Worm (Caenorhabditis elegans) whole organism, early embryonic: ENCODE measurements around the gene ZK354.6.
"Not testable (repeated sequence)": the region's sequence is repeated elsewhere in the genome, so short reads cannot be mapped to it uniquely, and the experiment has no call there.

Experiments
- B0310.2 ChIP-seq: sonication (generic microtip); optimal IDR thresholded peaks from 2 replicates; lab custom pipeline; 2016; ENCODE audit warnings: mild to moderate bottlenecking, missing genetic modification characterization, missing compliant biosample characterization
- F13C5.2 ChIP-seq: sonication (generic microtip); optimal IDR thresholded peaks from 2 replicates; lab custom pipeline; 2017; ENCODE audit warnings: mild to moderate bottlenecking, missing genetic modification characterization, inconsistent platforms, missing compliant biosample characterization
- aly-1 ChIP-seq: sonication (generic microtip); optimal IDR thresholded peaks from 2 replicates; lab custom pipeline; 2016; ENCODE audit warnings: missing genetic modification characterization, missing compliant biosample characterization
- ama-1 ChIP-seq: fragments of 150-350 bp; optimal IDR thresholded peaks from 2 replicates; lab custom pipeline; 2014
- ceh-13 ChIP-seq: fragments of 200-800 bp; sonication (Bioruptor generic); optimal IDR thresholded peaks from 2 replicates; lab custom pipeline; 2018; ENCODE audit warnings: mild to moderate bottlenecking, missing genetic modification characterization, missing compliant biosample characterization
- ceh-36 ChIP-seq: sonication (generic microtip); optimal IDR thresholded peaks from 2 replicates; lab custom pipeline; 2016; ENCODE audit warnings: missing genetic modification characterization, inconsistent platforms, missing compliant biosample characterization
- ets-7 ChIP-seq: sonication (generic microtip); optimal IDR thresholded peaks from 2 replicates; lab custom pipeline; 2016; ENCODE audit warnings: missing genotype, missing genetic modification characterization, missing compliant biosample characterization
- flt-1 ChIP-seq: fragments of 200-800 bp; sonication (Bioruptor generic); IDR thresholded peaks from 2 replicates; pipeline ENCODE4 v1.3.6; 2022; ENCODE audit warnings: missing genetic modification characterization, missing compliant biosample characterization
- hmbx-1 ChIP-seq: sonication (generic microtip); optimal IDR thresholded peaks from 2 replicates; lab custom pipeline; 2016; ENCODE audit warnings: mild to moderate bottlenecking, missing genetic modification characterization, missing compliant biosample characterization
- hmg-4 ChIP-seq: fragments of 200-800 bp; sonication (Bioruptor generic); optimal IDR thresholded peaks from 2 replicates; lab custom pipeline; 2018; ENCODE audit warnings: mild to moderate bottlenecking, missing genetic modification characterization, missing compliant biosample characterization
- hnd-1 ChIP-seq: sonication (generic microtip); optimal IDR thresholded peaks from 2 replicates; lab custom pipeline; 2016; ENCODE audit warnings: missing genetic modification characterization, missing compliant biosample characterization
- pes-1 ChIP-seq: fragments of 200-800 bp; sonication (Bioruptor generic); IDR thresholded peaks from 2 replicates; pipeline ENCODE4 v1.3.6; 2022; ENCODE audit warnings: missing genetic modification reagents, missing genetic modification characterization, missing compliant biosample characterization
- scrt-1 ChIP-seq: fragments of 200-800 bp; sonication (Bioruptor generic); IDR thresholded peaks from 2 replicates; pipeline ENCODE4 v1.3.6; 2022; ENCODE audit warnings: missing genetic modification characterization, missing compliant biosample characterization
- sea-1 ChIP-seq: fragments of 200-800 bp; sonication (Bioruptor generic); conservative IDR thresholded peaks from 2 replicates; pipeline ENCODE4 v1.3.6; 2022; ENCODE audit warnings: missing genetic modification characterization, missing compliant biosample characterization
- tbx-11 ChIP-seq: fragments of 200-800 bp; sonication (Bioruptor generic); IDR thresholded peaks from 2 replicates; pipeline ENCODE4 v1.3.6; 2022; ENCODE audit warnings: missing genetic modification characterization, missing compliant biosample characterization
- tbx-37 ChIP-seq: fragments of 200-800 bp; sonication (Bioruptor generic); conservative IDR thresholded peaks from 2 replicates; pipeline ENCODE4 v1.3.6; 2022; ENCODE audit warnings: missing genetic modification reagents, missing genetic modification characterization, missing compliant biosample characterization
- tra-4 ChIP-seq: sonication (generic microtip); optimal IDR thresholded peaks from 2 replicates; lab custom pipeline; 2017; ENCODE audit warnings: missing genetic modification characterization, missing compliant biosample characterization

The ZK354.6 gene

DNA sequence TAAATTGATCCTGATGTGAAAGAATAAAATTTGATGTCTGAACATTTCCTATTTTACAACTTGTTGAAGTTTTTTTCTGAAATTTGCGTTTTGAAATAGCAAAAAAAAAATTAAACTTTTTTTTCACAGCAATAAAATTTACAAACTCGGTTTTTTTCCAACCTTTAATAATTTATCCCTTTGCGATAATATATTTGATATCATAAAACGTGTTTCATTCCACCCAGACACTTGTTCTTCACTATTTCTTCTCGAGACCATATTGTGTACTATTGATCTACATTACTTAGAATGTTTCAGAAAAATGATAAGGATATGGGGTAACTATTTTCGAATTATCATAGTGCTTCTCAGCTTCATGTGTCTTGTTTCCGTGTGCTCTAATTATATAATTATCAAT, 28.8 kb upstream of the ZK354.6 start, which contains the start of gene Y4C6B.4:
Gene Y4C6B.4 (plus strand): TSS at position 301 of the 400 bp plus-strand sequence.
- TF ChIP-seq hmbx-1: no peak
- TF ChIP-seq tbx-11 (GFP tag; lab: Robert Waterston, UW): no peak
- no peak for TF ChIP-seq ets-7 (tag; lab: Kevin White, UChicago)
- no peak for TF ChIP-seq ceh-36 (tag; lab: Kevin White, UChicago)
- TF ChIP-seq hnd-1 (tag; lab: Kevin White, UChicago): no peak
- no peak for TF ChIP-seq hmg-4
- TF ChIP-seq ceh-13 (GFP tag; lab: Kevin White, UChicago): no peak
- no peak for TF ChIP-seq aly-1 (tag; lab: Kevin White, UChicago)
- no peak for TF ChIP-seq tra-4 (tag; lab: Kevin White, UChicago)
- TF ChIP-seq tbx-37 (GFP tag; lab: Robert Waterston, UW): no peak
- TF ChIP-seq flt-1 (GFP tag; lab: Robert Waterston, UW): no peak
- no peak for TF ChIP-seq ama-1 (lab: Kevin White, UChicago)
- no peak for TF ChIP-seq scrt-1 (GFP tag; lab: Robert Waterston, UW)
- no peak for TF ChIP-seq F13C5.2 (tag; lab: Kevin White, UChicago)
- no peak for TF ChIP-seq pes-1 (GFP tag; lab: Robert Waterston, UW)
- TF ChIP-seq sea-1 (GFP tag; lab: Robert Waterston, UW): no peak

ce11 chrIV:5318835-5319303, 21.5 kb upstream of the ZK354.6 start, which contains the start of gene slc-46A:
Gene slc-46A, plus strand, starts transcription at chrIV:5319253.
- TF ChIP-seq hnd-1 (tag; lab: Kevin White, UChicago): no peak
- no peak for TF ChIP-seq flt-1 (GFP tag; lab: Robert Waterston, UW)
- TF ChIP-seq tbx-37 (GFP tag; lab: Robert Waterston, UW): no peak
- TF ChIP-seq pes-1 (GFP tag; lab: Robert Waterston, UW): no peak
- no peak for TF ChIP-seq ama-1 (lab: Kevin White, UChicago)
- no peak for TF ChIP-seq hmg-4
- TF ChIP-seq hmbx-1: no peak

DNA sequence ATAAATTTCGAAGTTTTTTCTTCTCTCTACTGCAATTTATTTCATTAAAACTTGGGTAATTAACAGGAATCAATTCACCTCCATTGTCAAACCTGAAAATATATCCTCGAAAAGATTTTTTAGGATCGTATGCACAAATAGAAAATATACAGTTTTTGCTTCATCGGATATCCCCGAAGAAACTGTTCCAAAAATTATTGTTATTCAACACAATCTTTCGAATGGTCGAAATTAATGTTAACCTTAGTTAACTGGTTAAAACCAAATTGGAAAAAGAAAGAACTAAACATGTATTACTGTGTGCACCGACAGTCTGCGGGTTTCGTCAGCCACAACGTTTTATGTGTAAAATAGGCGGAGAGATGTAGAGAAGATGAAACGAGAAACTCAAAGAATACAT, 19.8 kb upstream of the ZK354.6 start:
- TF ChIP-seq flt-1 (GFP tag; lab: Robert Waterston, UW) (no peak), tbx-11 (GFP tag; lab: Robert Waterston, UW) (no peak), ama-1 (lab: Kevin White, UChicago) (no peak), pes-1 (GFP tag; lab: Robert Waterston, UW) (no peak), scrt-1 (GFP tag; lab: Robert Waterston, UW) (no peak), tbx-37 (GFP tag; lab: Robert Waterston, UW) (no peak), sea-1 (GFP tag; lab: Robert Waterston, UW) (no peak), tra-4 (tag; lab: Kevin White, UChicago) (no peak), hmbx-1 (no peak), F13C5.2 (tag; lab: Kevin White, UChicago) (no peak), ceh-13 (GFP tag; lab: Kevin White, UChicago) (no peak), hnd-1 (tag; lab: Kevin White, UChicago) (no peak)

DNA sequence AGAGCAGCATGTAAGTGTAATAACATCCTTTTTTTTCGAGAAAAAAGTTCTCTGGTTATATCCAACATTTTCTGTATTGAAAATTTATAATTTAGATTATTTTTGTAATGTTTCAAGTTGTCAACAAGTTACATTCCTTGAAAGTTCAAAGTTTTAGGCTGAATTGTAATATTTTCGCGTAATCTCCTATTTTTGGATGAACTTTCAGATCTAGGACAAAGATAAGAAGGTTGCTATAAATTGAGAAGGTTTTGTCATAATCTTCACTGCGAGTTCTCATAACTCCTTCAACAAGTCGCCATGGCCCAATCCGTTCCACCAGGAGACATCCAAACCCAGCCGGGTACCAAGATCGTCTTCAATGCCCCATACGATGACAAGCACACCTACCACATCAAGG, 18.9 kb upstream of the ZK354.6 start, which contains the start of gene msp-65:
Gene msp-65 (plus strand): TSS at position 301 of the 400 bp plus-strand sequence.
- not testable (repeated sequence) for TF ChIP-seq hmg-4; tbx-37 (GFP tag; lab: Robert Waterston, UW); ets-7 (tag; lab: Kevin White, UChicago)

DNA sequence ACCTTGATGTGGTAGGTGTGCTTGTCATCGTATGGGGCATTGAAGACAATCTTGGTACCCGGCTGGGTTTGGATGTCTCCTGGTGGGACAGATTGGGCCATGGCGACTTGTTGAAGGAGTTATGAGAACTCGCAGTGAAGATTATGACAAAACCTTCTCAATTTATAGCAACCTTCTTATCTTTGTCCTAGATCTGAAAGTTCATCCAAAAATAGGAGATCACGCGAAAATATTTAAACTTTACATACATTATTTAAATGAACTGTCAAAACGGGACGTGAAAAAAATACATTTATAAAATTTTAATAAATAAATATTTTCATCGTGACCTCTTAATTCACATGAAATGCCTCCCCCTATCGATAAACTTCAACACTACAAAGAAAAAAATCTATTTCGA, 15.7 kb upstream of the ZK354.6 start, which contains the start of the genes msp-59 and ZK354.2:
Gene msp-59 (minus strand): TSS at position 101 of the 400 bp plus-strand sequence.
Gene ZK354.2 (plus strand): TSS at position 395 of the 400 bp plus-strand sequence.
- TF ChIP-seq flt-1 (GFP tag; lab: Robert Waterston, UW); F13C5.2 (tag; lab: Kevin White, UChicago); ceh-36 (tag; lab: Kevin White, UChicago): not testable (repeated sequence)

DNA sequence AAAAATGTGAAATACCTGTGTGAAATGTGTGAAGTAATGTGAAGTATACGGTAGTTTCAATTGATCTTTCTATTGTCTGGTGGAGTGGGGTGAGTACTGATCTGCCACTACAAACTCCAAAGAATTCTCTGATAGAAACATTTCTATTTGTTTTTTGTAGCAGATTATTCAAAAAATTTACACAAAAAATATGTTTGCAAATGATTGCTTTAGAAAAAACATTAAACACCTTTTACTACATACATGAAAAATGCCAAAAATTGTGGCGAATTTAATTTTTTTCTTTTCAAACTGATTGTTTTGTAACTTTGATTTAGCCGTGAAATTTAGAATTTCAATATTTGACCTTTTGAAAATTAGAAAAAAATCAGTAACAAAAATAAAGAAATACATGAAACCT, 12.4 kb upstream of the ZK354.6 start, which contains the start of gene ZK354.3:
Gene ZK354.3 (plus strand): TSS at position 301 of the 400 bp plus-strand sequence.
- TF ChIP-seq B0310.2: no peak
- no peak for TF ChIP-seq scrt-1 (GFP tag; lab: Robert Waterston, UW)
- TF ChIP-seq F13C5.2 (tag; lab: Kevin White, UChicago): no peak
- no peak for TF ChIP-seq ets-7 (tag; lab: Kevin White, UChicago)
- no peak for TF ChIP-seq pes-1 (GFP tag; lab: Robert Waterston, UW)
- TF ChIP-seq ceh-36 (tag; lab: Kevin White, UChicago): no peak
- no peak for TF ChIP-seq ceh-13 (GFP tag; lab: Kevin White, UChicago)
- no peak for TF ChIP-seq hmbx-1
- no peak for TF ChIP-seq sea-1 (GFP tag; lab: Robert Waterston, UW)
- no peak for TF ChIP-seq ama-1 (lab: Kevin White, UChicago)
- no peak for TF ChIP-seq aly-1 (tag; lab: Kevin White, UChicago)
- TF ChIP-seq tra-4 (tag; lab: Kevin White, UChicago): no peak
- TF ChIP-seq hnd-1 (tag; lab: Kevin White, UChicago): no peak
- no peak for TF ChIP-seq flt-1 (GFP tag; lab: Robert Waterston, UW)
- TF ChIP-seq tbx-11 (GFP tag; lab: Robert Waterston, UW): no peak

DNA sequence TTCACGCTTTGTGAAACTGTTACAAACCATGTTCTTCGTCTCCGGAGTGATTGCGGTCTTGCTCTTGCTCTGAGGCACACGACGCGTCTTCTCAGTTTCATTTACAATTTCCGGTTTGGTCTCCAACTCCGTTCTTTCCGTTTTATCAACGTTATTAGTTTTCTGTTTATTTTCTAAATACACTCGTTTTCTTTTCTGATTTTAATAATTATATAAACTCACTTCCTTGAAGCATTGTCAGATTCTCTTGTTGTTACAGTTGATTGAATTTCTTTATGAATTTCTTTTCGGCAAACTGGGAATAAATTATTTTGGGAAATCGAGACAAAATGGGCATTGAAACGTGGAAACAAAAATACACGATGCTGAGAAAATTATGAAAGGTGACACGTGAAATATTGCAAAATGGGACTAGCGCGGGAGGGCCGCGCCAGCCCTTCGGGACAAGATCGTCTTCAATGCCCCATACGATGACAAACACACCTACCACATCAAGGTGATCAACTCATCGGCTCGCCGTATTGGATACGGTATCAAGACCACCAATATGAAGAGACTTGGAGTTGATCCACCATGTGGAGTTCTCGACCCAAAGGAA, 10.8 kb upstream of the ZK354.6 start, which contains the start of the genes ZK354.9 and msp-58:
Gene ZK354.9 (minus strand): TSS at position 101 of the 598 bp plus-strand sequence.
Gene msp-58 (plus strand): TSS at position 548 of the 598 bp plus-strand sequence.
- TF ChIP-seq tbx-37 (GFP tag; lab: Robert Waterston, UW); ceh-36 (tag; lab: Kevin White, UChicago); scrt-1 (GFP tag; lab: Robert Waterston, UW): not testable (repeated sequence)
